Fruit fly (Drosophila melanogaster) whole organism, pupa: ENCODE results near the gene ex.
A peak's percentile ranks its signal among the peaks of the same experiment; 100 is the strongest.

Experiments
- CG10348 ChIP-seq: fragments of 200-800 bp; sonication (Bioruptor generic); IDR thresholded peaks from 2 replicates; pipeline ENCODE4 v1.3.6; 2022; ENCODE audit warnings: missing biosample characterization, missing genetic modification characterization
- CG12605 ChIP-seq: fragments of 200-800 bp; sonication (Bioruptor generic); IDR thresholded peaks from 2 replicates; pipeline ENCODE4 v1.3.6; 2022; ENCODE audit warnings: missing biosample characterization, missing genetic modification characterization
- CG13204 ChIP-seq: fragments of 200-800 bp; sonication (Bioruptor generic); optimal IDR thresholded peaks from 2 replicates; lab custom pipeline; 2018; ENCODE audit warnings: missing biosample characterization, mild to moderate bottlenecking, missing genetic modification characterization, moderate library complexity
- CG14655 ChIP-seq: fragments of 200-800 bp; sonication (Bioruptor generic); optimal IDR thresholded peaks from 3 replicates; lab custom pipeline; 2017; ENCODE audit warnings: mild to moderate bottlenecking, missing biosample characterization, missing genetic modification reagents, missing genetic modification characterization
- CG15710 ChIP-seq: fragments of 200-800 bp; sonication (Bioruptor generic); optimal IDR thresholded peaks from 2 replicates; lab custom pipeline; 2018; ENCODE audit warnings: missing biosample characterization, mild to moderate bottlenecking, missing genetic modification characterization, moderate library complexity
- CG17806 ChIP-seq: fragments of 200-800 bp; sonication (Bioruptor generic); optimal IDR thresholded peaks from 2 replicates; lab custom pipeline; 2018; ENCODE audit warnings: missing biosample characterization, mild to moderate bottlenecking, missing genetic modification characterization, moderate library complexity
- CG32121 ChIP-seq: fragments of 200-800 bp; sonication (Bioruptor generic); IDR thresholded peaks from 2 replicates; pipeline ENCODE4 v1.3.6; 2022; ENCODE audit warnings: missing biosample characterization, missing genetic modification characterization
- CG34367 ChIP-seq: fragments of 200-800 bp; sonication (Bioruptor generic); optimal IDR thresholded peaks from 2 replicates; lab custom pipeline; 2018; ENCODE audit warnings: missing biosample characterization, mild to moderate bottlenecking, missing genetic modification characterization
- CG4496 ChIP-seq: fragments of 200-800 bp; sonication (Bioruptor generic); IDR thresholded peaks from 3 replicates; pipeline ENCODE4 v1.3.6; 2022; ENCODE audit warnings: missing biosample characterization, missing genetic modification characterization
- CG8159 ChIP-seq: fragments of 200-800 bp; sonication (Bioruptor generic); optimal IDR thresholded peaks from 3 replicates; lab custom pipeline; 2018; ENCODE audit warnings: missing biosample characterization, mild to moderate bottlenecking, missing genetic modification characterization, moderate library complexity
- CG8301 ChIP-seq: fragments of 200-800 bp; sonication (Bioruptor generic); optimal IDR thresholded peaks from 2 replicates; lab custom pipeline; 2018; ENCODE audit warnings: missing biosample characterization, mild to moderate bottlenecking, missing genetic modification characterization
- CG9948 ChIP-seq: fragments of 200-800 bp; sonication (Bioruptor generic); optimal IDR thresholded peaks from 2 replicates; lab custom pipeline; 2018; ENCODE audit warnings: missing biosample characterization, mild to moderate bottlenecking, missing genetic modification characterization, moderate library complexity
- D1 ChIP-seq: fragments of 200-800 bp; sonication (Bioruptor generic); optimal IDR thresholded peaks from 2 replicates; lab custom pipeline; 2018; ENCODE audit warnings: missing biosample characterization, mild to moderate bottlenecking, missing genetic modification characterization, moderate library complexity
- EcR ChIP-seq: fragments of 200-800 bp; sonication (Bioruptor generic); optimal IDR thresholded peaks from 3 replicates; lab custom pipeline; 2019; ENCODE audit warnings: missing biosample characterization, missing genetic modification characterization, mild to moderate bottlenecking, moderate library complexity, missing genetic modification reagents
- Ets98B ChIP-seq: fragments of 200-800 bp; sonication (Bioruptor generic); IDR thresholded peaks from 2 replicates; pipeline ENCODE4 v1.3.6; 2022; ENCODE audit warnings: missing biosample characterization, missing genetic modification characterization
- Pif1A ChIP-seq: fragments of 200-800 bp; sonication (Bioruptor generic); optimal IDR thresholded peaks from 3 replicates; lab custom pipeline; 2016; ENCODE audit warnings: missing biosample characterization, missing genetic modification characterization
- Pif1B ChIP-seq: fragments of 200-800 bp; sonication (Bioruptor generic); optimal IDR thresholded peaks from 3 replicates; lab custom pipeline; 2016; ENCODE audit warnings: missing biosample characterization, missing genetic modification characterization
- Snoo ChIP-seq: fragments of 200-800 bp; sonication (Bioruptor generic); optimal IDR thresholded peaks from 3 replicates; lab custom pipeline; 2017; ENCODE audit warnings: missing biosample characterization, mild to moderate bottlenecking, missing genetic modification characterization, inconsistent platforms
- fd96Ca ChIP-seq: fragments of 200-800 bp; sonication (Bioruptor generic); IDR thresholded peaks from 3 replicates; pipeline ENCODE4 v1.3.6; 2022; ENCODE audit warnings: missing biosample characterization, missing genetic modification characterization
- gl ChIP-seq: fragments of 200-800 bp; sonication (Bioruptor generic); optimal IDR thresholded peaks from 2 replicates; lab custom pipeline; 2018; ENCODE audit warnings: missing biosample characterization, mild to moderate bottlenecking, missing genetic modification characterization
- rn ChIP-seq: fragments of 200-800 bp; sonication (Bioruptor generic); IDR thresholded peaks from 2 replicates; pipeline ENCODE4 v1.3.6; 2022; ENCODE audit warnings: missing biosample characterization, missing genetic modification characterization

ex gene

dm6 chr2L:487719-488547 lies 56.9 kb downstream of the ex start:
- peak; percentile 55 for TF ChIP-seq CG15710 (tag; lab: Kevin White, UChicago)
- TF ChIP-seq CG34367 (tag; lab: Kevin White, UChicago): peak; percentile 27
- no peak for TF ChIP-seq rn (GFP tag; lab: Robert Waterston, UW)
- peak; percentile 31 for TF ChIP-seq Pif1B (GFP tag; lab: Kevin White, UChicago)
- TF ChIP-seq D1 (tag; lab: Kevin White, UChicago): no peak
- TF ChIP-seq CG13204 (GFP tag; lab: Kevin White, UChicago): no peak
- peak; percentile 70 for TF ChIP-seq CG32121 (GFP tag; lab: Robert Waterston, UW)
- TF ChIP-seq CG9948 (tag; lab: Kevin White, UChicago): peak; percentile 40
- TF ChIP-seq CG8301 (tag; lab: Kevin White, UChicago): peak; percentile 18
- peak; percentile 25 for TF ChIP-seq CG14655 (GFP tag; lab: Kevin White, UChicago)
- no peak for TF ChIP-seq EcR (GFP tag; lab: Kevin White, UChicago)
- peak; percentile 61 for TF ChIP-seq CG8159 (tag; lab: Kevin White, UChicago)
- TF ChIP-seq CG4496 (GFP tag; lab: Robert Waterston, UW): peak; percentile 71
- no peak for TF ChIP-seq CG10348
- TF ChIP-seq CG12605 (GFP tag; lab: Robert Waterston, UW): peak; percentile 31; the same call in 1 of the 2 replicates
- TF ChIP-seq fd96Ca: no peak
- no peak for TF ChIP-seq Snoo (tag; lab: Kevin White, UChicago)
- TF ChIP-seq gl (tag; lab: Kevin White, UChicago): no peak
- peak; percentile 53 for TF ChIP-seq CG17806 (tag; lab: Kevin White, UChicago)
- peak; percentile 41; the same call in 1 of the 2 replicates for TF ChIP-seq Ets98B (GFP tag; lab: Robert Waterston, UW)
- peak; percentile 20 for TF ChIP-seq Pif1A (GFP tag; lab: Kevin White, UChicago)

dm6 chr2L:488548-489100 lies 57.6 kb downstream of the ex start:
- TF ChIP-seq CG9948 (tag; lab: Kevin White, UChicago) (no peak), Pif1B (GFP tag; lab: Kevin White, UChicago) (no peak), Pif1A (GFP tag; lab: Kevin White, UChicago) (no peak), CG4496 (GFP tag; lab: Robert Waterston, UW) (no peak), CG34367 (tag; lab: Kevin White, UChicago) (no peak), rn (GFP tag; lab: Robert Waterston, UW) (no peak), CG10348 (no peak), Snoo (tag; lab: Kevin White, UChicago) (peak; percentile 48), fd96Ca (0 out of 3 replicates have a peak, but pooled peaks have one; percentile 10), CG12605 (GFP tag; lab: Robert Waterston, UW) (no peak), CG13204 (GFP tag; lab: Kevin White, UChicago) (no peak), EcR (GFP tag; lab: Kevin White, UChicago) (peak; percentile 91), D1 (tag; lab: Kevin White, UChicago) (no peak), CG8301 (tag; lab: Kevin White, UChicago) (no peak), CG8159 (tag; lab: Kevin White, UChicago) (no peak), gl (tag; lab: Kevin White, UChicago) (no peak), Ets98B (GFP tag; lab: Robert Waterston, UW) (no peak), CG15710 (tag; lab: Kevin White, UChicago) (no peak), CG14655 (GFP tag; lab: Kevin White, UChicago) (no peak), CG17806 (tag; lab: Kevin White, UChicago) (peak; percentile 0), CG32121 (GFP tag; lab: Robert Waterston, UW) (no peak)
- TF ChIP-seq, all 21 proteins: peak for 4

dm6 chr2L:490150-491095 lies 59.4 kb downstream of the ex start:
- TF ChIP-seq Pif1B (GFP tag; lab: Kevin White, UChicago) (peak; percentile 90), CG10348 (no peak), CG34367 (tag; lab: Kevin White, UChicago) (peak; percentile 55), Ets98B (GFP tag; lab: Robert Waterston, UW) (peak; percentile 83), CG8301 (tag; lab: Kevin White, UChicago) (peak; percentile 34), D1 (tag; lab: Kevin White, UChicago) (no peak), CG15710 (tag; lab: Kevin White, UChicago) (peak; percentile 45), CG9948 (tag; lab: Kevin White, UChicago) (peak; percentile 0), CG8159 (tag; lab: Kevin White, UChicago) (peak; percentile 39), fd96Ca (peak; percentile 63; the same call in 2 of the 3 replicates), CG13204 (GFP tag; lab: Kevin White, UChicago) (peak; percentile 58), Snoo (tag; lab: Kevin White, UChicago) (peak; percentile 44), gl (tag; lab: Kevin White, UChicago) (peak; percentile 53), EcR (GFP tag; lab: Kevin White, UChicago) (peak; percentile 5), Pif1A (GFP tag; lab: Kevin White, UChicago) (peak; percentile 72), CG4496 (GFP tag; lab: Robert Waterston, UW) (peak; percentile 64), CG32121 (GFP tag; lab: Robert Waterston, UW) (peak; percentile 55; the same call in 1 of the 2 replicates), CG12605 (GFP tag; lab: Robert Waterston, UW) (peak; percentile 90), CG17806 (tag; lab: Kevin White, UChicago) (peak; percentile 30), CG14655 (GFP tag; lab: Kevin White, UChicago) (peak; percentile 56), rn (GFP tag; lab: Robert Waterston, UW) (peak; percentile 41; the same call in 1 of the 2 replicates)
